Worm (Caenorhabditis elegans): ENCODE measurements around the gene Y39A3CL.7.
A peak's percentile ranks its signal among the peaks of the same experiment; 100 is the strongest.

The Y39A3CL.7 gene

ce11 chrIII:1824264-1824922, at the start of gene Y39A3CL.7, which contains the start of gene pvf-1:
Y39A3CL.7 (plus strand) TSS chrIII:1824919.
pvf-1 (minus strand) TSS chrIII:1824314.
- no peak for TF ChIP-seq W03F9.2 (tag; optimal IDR thresholded peaks at IDR 0.05)

ce11 chrIII:1777468-1777867, 47.3 kb upstream of the Y39A3CL.7 start, which contains the start of gene Y39A3CL.3:
Y39A3CL.3 (plus strand) TSS chrIII:1777802.
- TF ChIP-seq dao-5 (tag; optimal IDR thresholded peaks at IDR 0.05) (no peak), him-1 (tag; optimal IDR thresholded peaks at IDR 0.05) (no peak), W03F9.2 (tag; optimal IDR thresholded peaks at IDR 0.05) (no peak)

- TF ChIP-seq W03F9.2 (tag; optimal IDR thresholded peaks at IDR 0.05) (no peak), him-1 (tag; optimal IDR thresholded peaks at IDR 0.05) (no peak), dao-5 (tag; optimal IDR thresholded peaks at IDR 0.05) (no peak)
Measured at ce11 chrIII:1777969-1778368, 46.8 kb upstream of the Y39A3CL.7 start, which contains the start of gene Y39A3CL.4. Y39A3CL.4 (minus strand) TSS chrIII:1778069.

ce11 chrIII:1785776-1786175, 38.9 kb upstream of the Y39A3CL.7 start:
- TF ChIP-seq him-1 (tag; optimal IDR thresholded peaks at IDR 0.05) (peak; percentile 61), dao-5 (tag; optimal IDR thresholded peaks at IDR 0.05) (no peak)

ce11 chrIII:1788033-1788432, 36.7 kb upstream of the Y39A3CL.7 start, which contains the start of gene rimb-1:
rimb-1 (plus strand) TSS chrIII:1788333.
- TF ChIP-seq him-1 (tag; optimal IDR thresholded peaks at IDR 0.05) (no peak), dao-5 (tag; optimal IDR thresholded peaks at IDR 0.05) (no peak), W03F9.2 (tag; optimal IDR thresholded peaks at IDR 0.05) (no peak)

ce11 chrIII:1788972-1789371, 35.7 kb upstream of the Y39A3CL.7 start:
- no peak for TF ChIP-seq dao-5 (tag; optimal IDR thresholded peaks at IDR 0.05)
- TF ChIP-seq him-1 (tag; optimal IDR thresholded peaks at IDR 0.05) = no peak
- TF ChIP-seq W03F9.2 (tag; optimal IDR thresholded peaks at IDR 0.05) = no peak

ce11 chrIII:1791949-1792348, 32.8 kb upstream of the Y39A3CL.7 start:
- TF ChIP-seq W03F9.2 (tag; optimal IDR thresholded peaks at IDR 0.05) (no peak), him-1 (tag; optimal IDR thresholded peaks at IDR 0.05) (peak; percentile 34), dao-5 (tag; optimal IDR thresholded peaks at IDR 0.05) (no peak)

ce11 chrIII:1793416-1793815, 31.3 kb upstream of the Y39A3CL.7 start:
- no peak for TF ChIP-seq dao-5 (tag; optimal IDR thresholded peaks at IDR 0.05)

ce11 chrIII:1794100-1794499, 30.6 kb upstream of the Y39A3CL.7 start:
- TF ChIP-seq him-1 (tag; optimal IDR thresholded peaks at IDR 0.05) (no peak), W03F9.2 (tag; optimal IDR thresholded peaks at IDR 0.05) (no peak), dao-5 (tag; optimal IDR thresholded peaks at IDR 0.05) (no peak)

ce11 chrIII:1799407-1799806, 25.3 kb upstream of the Y39A3CL.7 start:
- no peak for TF ChIP-seq W03F9.2 (tag; optimal IDR thresholded peaks at IDR 0.05)
- no peak for TF ChIP-seq dao-5 (tag; optimal IDR thresholded peaks at IDR 0.05)
- no peak for TF ChIP-seq him-1 (tag; optimal IDR thresholded peaks at IDR 0.05)

- no peak for TF ChIP-seq W03F9.2 (tag; optimal IDR thresholded peaks at IDR 0.05)
- no peak for TF ChIP-seq dao-5 (tag; optimal IDR thresholded peaks at IDR 0.05)
- no peak for TF ChIP-seq him-1 (tag; optimal IDR thresholded peaks at IDR 0.05)
Measured at ce11 chrIII:1803000-1803399, 21.7 kb upstream of the Y39A3CL.7 start.

ce11 chrIII:1804477-1804876, 20.2 kb upstream of the Y39A3CL.7 start:
- TF ChIP-seq W03F9.2 (tag; optimal IDR thresholded peaks at IDR 0.05) = no peak
- no peak for TF ChIP-seq dao-5 (tag; optimal IDR thresholded peaks at IDR 0.05)
- TF ChIP-seq him-1 (tag; optimal IDR thresholded peaks at IDR 0.05) = no peak

- TF ChIP-seq dao-5 (tag; optimal IDR thresholded peaks at IDR 0.05) (no peak), W03F9.2 (tag; optimal IDR thresholded peaks at IDR 0.05) (no peak), him-1 (tag; optimal IDR thresholded peaks at IDR 0.05) (no peak)
Measured at ce11 chrIII:1805415-1806008, 19.2 kb upstream of the Y39A3CL.7 start.

- no peak for TF ChIP-seq dao-5 (tag; optimal IDR thresholded peaks at IDR 0.05)
- no peak for TF ChIP-seq W03F9.2 (tag; optimal IDR thresholded peaks at IDR 0.05)
- TF ChIP-seq him-1 (tag; optimal IDR thresholded peaks at IDR 0.05) = no peak
Measured at ce11 chrIII:1806183-1806798, 18.4 kb upstream of the Y39A3CL.7 start.

All from whole organism, L4/young adult.